Fruit fly (Drosophila melanogaster) whole organism, embryonic: ENCODE measurements around the gene fne.
A peak's percentile ranks its signal among the peaks of the same experiment; 100 is the strongest.

Experiments
- Antp ChIP-seq: fragments of 200-800 bp; sonication (Bioruptor generic); optimal IDR thresholded peaks from 3 replicates; lab custom pipeline; 2016; ENCODE audit warnings: missing biosample characterization, missing genetic modification characterization
- CG1024 ChIP-seq: fragments of 200-800 bp; sonication (Bioruptor generic); IDR thresholded peaks from 2 replicates; pipeline ENCODE4 v1.3.6; 2022; ENCODE audit warnings: missing biosample characterization, missing genetic modification characterization
- CG11247 ChIP-seq: fragments of 200-800 bp; sonication (Bioruptor generic); IDR thresholded peaks from 2 replicates; pipeline ENCODE4 v1.3.6; 2022; ENCODE audit warnings: missing biosample characterization, missing genetic modification characterization
- CG11456 ChIP-seq: fragments of 200-800 bp; sonication (Bioruptor generic); IDR thresholded peaks from 3 replicates; pipeline ENCODE4 v1.3.6; 2022; ENCODE audit warnings: missing biosample characterization, missing genetic modification characterization
- CG16863 ChIP-seq: fragments of 200-800 bp; sonication (Bioruptor generic); optimal IDR thresholded peaks from 3 replicates; lab custom pipeline; 2016; ENCODE audit warnings: missing biosample characterization, missing genetic modification characterization
- CG17802 ChIP-seq: fragments of 200-800 bp; sonication (Bioruptor generic); optimal IDR thresholded peaks from 2 replicates; lab custom pipeline; 2018; ENCODE audit warnings: missing biosample characterization, mild to moderate bottlenecking, missing genetic modification characterization, moderate library complexity
- CG18764 ChIP-seq: fragments of 200-800 bp; sonication (Bioruptor generic); optimal IDR thresholded peaks from 3 replicates; lab custom pipeline; 2016; ENCODE audit warnings: missing biosample characterization, missing genetic modification characterization
- CG31365 ChIP-seq: fragments of 200-800 bp; sonication (Bioruptor generic); optimal IDR thresholded peaks from 2 replicates; lab custom pipeline; 2018; ENCODE audit warnings: missing biosample characterization, mild to moderate bottlenecking, missing genetic modification characterization
- CG42726 ChIP-seq: fragments of 200-800 bp; sonication (Bioruptor generic); IDR thresholded peaks from 2 replicates; pipeline ENCODE4 v1.3.6; 2022; ENCODE audit warnings: missing biosample characterization, missing genetic modification characterization; ENCODE audit not compliant: partially characterized antibody
- CG6765 ChIP-seq: fragments of 200-800 bp; sonication (Bioruptor generic); optimal IDR thresholded peaks from 3 replicates; lab custom pipeline; 2017; ENCODE audit warnings: missing biosample characterization, mild to moderate bottlenecking, missing genetic modification characterization
- CG6791 ChIP-seq: fragments of 200-800 bp; sonication (Bioruptor generic); IDR thresholded peaks from 3 replicates; pipeline ENCODE4 v1.3.6; 2022; ENCODE audit warnings: missing biosample characterization, missing genetic modification characterization; ENCODE audit not compliant: partially characterized antibody
- CG7271 ChIP-seq: fragments of 200-800 bp; sonication (Bioruptor generic); optimal IDR thresholded peaks from 2 replicates; lab custom pipeline; 2018; ENCODE audit warnings: missing biosample characterization, mild to moderate bottlenecking, missing genetic modification characterization, moderate library complexity
- CG8089 ChIP-seq: fragments of 200-800 bp; sonication (Bioruptor generic); optimal IDR thresholded peaks from 3 replicates; lab custom pipeline; 2016; ENCODE audit warnings: missing biosample characterization, missing genetic modification characterization
- CG8290 ChIP-seq, 3 experiments: fragments of 200-800 bp; sonication (Bioruptor generic); optimal IDR thresholded peaks; 2 replicates each; lab custom pipeline; 2016 to 2019; ENCODE audit warnings: missing biosample characterization in 3 of 3, missing genetic modification characterization in 3 of 3, mild to moderate bottlenecking in 2 of 3, moderate library complexity in 1 of 3
- CG8478 ChIP-seq: fragments of >200 bp; optimal IDR thresholded peaks from 2 replicates; lab custom pipeline; 2018
- CG9727 ChIP-seq: fragments of 200-800 bp; sonication (Bioruptor generic); optimal IDR thresholded peaks from 3 replicates; lab custom pipeline; 2017; ENCODE audit warnings: missing biosample characterization, mild to moderate bottlenecking, missing genetic modification characterization
- CTCF ChIP-seq: fragments of 200-800 bp; sonication (Bioruptor generic); optimal IDR thresholded peaks from 2 replicates; lab custom pipeline; 2017; ENCODE audit warnings: missing biosample characterization, mild to moderate bottlenecking, missing genetic modification characterization, moderate library complexity
- D ChIP-seq, 2 experiments: fragments of 200-800 bp in 1 of 2; fragments of >200 bp in 1 of 2; sonication (Bioruptor generic) in 1 of 2; optimal IDR thresholded peaks; 2 replicates in 1 of 2; 3 replicates in 1 of 2; lab custom pipeline; 2017; ENCODE audit warnings: mild to moderate bottlenecking in 1 of 2, missing biosample characterization in 1 of 2, missing genetic modification characterization in 1 of 2, missing genetic modification reagents in 1 of 2
- Dp ChIP-seq: fragments of 200-800 bp; sonication (Bioruptor generic); optimal IDR thresholded peaks from 2 replicates; lab custom pipeline; 2018; ENCODE audit warnings: missing biosample characterization, mild to moderate bottlenecking, missing genetic modification characterization, moderate library complexity
- Ets65A ChIP-seq: fragments of 200-800 bp; sonication (Bioruptor generic); peaks from one replicate; lab custom pipeline; 2016; ENCODE audit warnings: missing biosample characterization, missing genetic modification characterization
- Gug ChIP-seq: fragments of 200-800 bp; sonication (Bioruptor generic); IDR thresholded peaks from 4 replicates; pipeline ENCODE4 v1.3.6; 2022; ENCODE audit warnings: missing biosample characterization, missing genetic modification characterization
- HHEX ChIP-seq: fragments of 200-800 bp; sonication (Bioruptor generic); optimal IDR thresholded peaks from 3 replicates; lab custom pipeline; 2017; ENCODE audit warnings: missing biosample characterization, mild to moderate bottlenecking, missing genetic modification characterization, missing genetic modification reagents
- HLH54F ChIP-seq: fragments of 200-800 bp; sonication (Bioruptor generic); optimal IDR thresholded peaks from 3 replicates; lab custom pipeline; 2016; ENCODE audit warnings: missing biosample characterization, missing genetic modification characterization
- Hr51 ChIP-seq, 2 experiments: fragments of 200-800 bp; sonication (Bioruptor generic); optimal IDR thresholded peaks; 2 replicates in 1 of 2; 3 replicates in 1 of 2; lab custom pipeline; 2016 to 2018; ENCODE audit warnings: missing biosample characterization in 2 of 2, missing genetic modification characterization in 2 of 2, mild to moderate bottlenecking in 1 of 2, moderate library complexity in 1 of 2
- Myb ChIP-seq: fragments of 200-800 bp; sonication (Bioruptor generic); optimal IDR thresholded peaks from 2 replicates; lab custom pipeline; 2016; ENCODE audit warnings: missing biosample characterization, missing genetic modification characterization
- Ptx1 ChIP-seq: fragments of 200-800 bp; sonication (Bioruptor generic); IDR thresholded peaks from 2 replicates; pipeline ENCODE4 v1.3.6; 2022; ENCODE audit warnings: missing biosample characterization, missing genetic modification characterization
- Sox102F ChIP-seq: fragments of 200-800 bp; sonication (Bioruptor generic); optimal IDR thresholded peaks from 2 replicates; lab custom pipeline; 2018; ENCODE audit warnings: missing biosample characterization, mild to moderate bottlenecking, missing genetic modification characterization, moderate library complexity
- croc ChIP-seq: fragments of 200-800 bp; sonication (Bioruptor generic); conservative IDR thresholded peaks from 3 replicates; pipeline ENCODE4 v1.3.6; 2022; ENCODE audit warnings: missing biosample characterization, missing genetic modification characterization
- fd102C ChIP-seq: fragments of 200-800 bp; sonication (Bioruptor generic); optimal IDR thresholded peaks from 2 replicates; lab custom pipeline; 2018; ENCODE audit warnings: missing biosample characterization, mild to moderate bottlenecking, missing genetic modification characterization, moderate library complexity
- gem ChIP-seq: fragments of 200-800 bp; sonication (Bioruptor generic); optimal IDR thresholded peaks from 2 replicates; lab custom pipeline; 2019; ENCODE audit warnings: missing biosample characterization, mild to moderate bottlenecking, missing genetic modification characterization, moderate library complexity
- klu ChIP-seq: fragments of 200-800 bp; sonication (Bioruptor generic); IDR thresholded peaks from 2 replicates; pipeline ENCODE4 v1.3.6; 2022; ENCODE audit warnings: missing biosample characterization, missing genetic modification characterization
- pnt ChIP-seq: fragments of 200-800 bp; sonication (Bioruptor generic); optimal IDR thresholded peaks from 3 replicates; lab custom pipeline; 2016; ENCODE audit warnings: missing biosample characterization, missing genetic modification characterization
- prd ChIP-seq, 3 experiments: fragments of >200 bp in 2 of 3; fragments of 200-800 bp in 1 of 3; sonication (Bioruptor generic) in 1 of 3; optimal IDR thresholded peaks in 2 of 3; IDR thresholded peaks in 1 of 3; 2 replicates in 2 of 3; 3 replicates in 1 of 3; pipeline versions ENCODE4 v1.3.6 to Lab custom; 2017 to 2022; ENCODE audit warnings: missing biosample characterization in 1 of 3, missing genetic modification characterization in 1 of 3
- scrt ChIP-seq: fragments of 200-800 bp; sonication (Bioruptor generic); optimal IDR thresholded peaks from 2 replicates; lab custom pipeline; 2018; ENCODE audit warnings: missing biosample characterization, mild to moderate bottlenecking, missing genetic modification characterization, moderate library complexity
- sens ChIP-seq: fragments of 200-800 bp; sonication (Bioruptor generic); peaks from one replicate; lab custom pipeline; 2016; ENCODE audit warnings: missing biosample characterization, missing genetic modification characterization
- slp2 ChIP-seq: fragments of 200-800 bp; sonication (Bioruptor generic); optimal IDR thresholded peaks from 2 replicates; lab custom pipeline; 2016; ENCODE audit warnings: missing biosample characterization, missing genetic modification characterization
- sob ChIP-seq: fragments of 200-800 bp; sonication (Bioruptor generic); IDR thresholded peaks from 2 replicates; pipeline ENCODE4 v1.3.6; 2022; ENCODE audit warnings: missing biosample characterization, missing genetic modification characterization
- sr ChIP-seq: fragments of 200-800 bp; sonication (Bioruptor generic); IDR thresholded peaks from 3 replicates; pipeline ENCODE4 v1.3.6; 2022; ENCODE audit warnings: missing biosample characterization, missing genetic modification characterization
- tio ChIP-seq: fragments of 200-800 bp; sonication (Bioruptor generic); optimal IDR thresholded peaks from 2 replicates; lab custom pipeline; 2017; ENCODE audit warnings: missing biosample characterization, missing genetic modification characterization, inconsistent platforms
- usp ChIP-seq: fragments of >200 bp; optimal IDR thresholded peaks from 2 replicates; lab custom pipeline; 2017; ENCODE audit warnings: missing biosample characterization, missing genetic modification characterization

Gene fne

dm6 chrX:12967296-12967938 lies 50.1 kb downstream of the fne start, which contains the start of gene Mur11Da:
Gene Mur11Da (plus strand): TSS chrX:12967888.
- 0 out of 2 replicates have a peak, but pooled peaks have one; percentile 9 for TF ChIP-seq CG42726 (GFP tag; lab: Robert Waterston, UW)
- TF ChIP-seq scrt (GFP tag; lab: Kevin White, UChicago): peak; percentile 59
- TF ChIP-seq CTCF (GFP tag; lab: Kevin White, UChicago): peak; percentile 34
- peak; percentile 61 for TF ChIP-seq Myb (GFP tag; lab: Kevin White, UChicago)
- TF ChIP-seq sens: no peak
- TF ChIP-seq sob: no peak
- peak; percentile 17 for TF ChIP-seq CG8290 (GFP tag; optimal IDR thresholded peaks at IDR 0.05; lab: Kevin White, UChicago)
- TF ChIP-seq CG8290 (tag; optimal IDR thresholded peaks at IDR 0.05; lab: Kevin White, UChicago): no peak
- peak; percentile 30 for TF ChIP-seq Ets65A (GFP tag; lab: Kevin White, UChicago)
- TF ChIP-seq klu (GFP tag; lab: Robert Waterston, UW): no peak
- no peak for TF ChIP-seq pnt (GFP tag; lab: Kevin White, UChicago)
- TF ChIP-seq Dp (GFP tag; lab: Kevin White, UChicago): peak; percentile 11
- peak; percentile 92 for TF ChIP-seq CG31365 (tag; lab: Kevin White, UChicago)
- TF ChIP-seq tio (GFP tag; lab: Kevin White, UChicago): no peak

dm6 chrX:12970411-12970810 lies 53.1 kb downstream of the fne start, which contains the start of gene CG15721:
Gene CG15721 (plus strand): TSS chrX:12970711.
- TF ChIP-seq Hr51 (GFP tag; optimal IDR thresholded peaks at IDR 0.05; lab: Kevin White, UChicago): no peak
- no peak for TF ChIP-seq prd (optimal IDR thresholded peaks at IDR 0.05; lab: Kevin White, UChicago)
- no peak for TF ChIP-seq prd (GFP tag; IDR thresholded peaks at IDR 0.05; lab: Robert Waterston, UW)
- no peak for TF ChIP-seq CG6791 (GFP tag; lab: Robert Waterston, UW)
- TF ChIP-seq CG7271: no peak
- TF ChIP-seq CG11456 (GFP tag; lab: Robert Waterston, UW): no peak
- TF ChIP-seq HHEX: no peak
- TF ChIP-seq HLH54F (GFP tag; lab: Kevin White, UChicago): no peak
- no peak for TF ChIP-seq CG17802 (tag; lab: Kevin White, UChicago)
- no peak for TF ChIP-seq CG8089 (GFP tag; lab: Kevin White, UChicago)
- no peak for TF ChIP-seq slp2 (GFP tag; lab: Kevin White, UChicago)
- no peak for TF ChIP-seq CG11247 (GFP tag; lab: Robert Waterston, UW)
- TF ChIP-seq CG18764 (GFP tag; lab: Kevin White, UChicago): no peak
- no peak for TF ChIP-seq Sox102F (GFP tag; lab: Kevin White, UChicago)
- no peak for TF ChIP-seq CG1024
- TF ChIP-seq D (optimal IDR thresholded peaks at IDR 0.05; lab: Kevin White, UChicago): no peak
- TF ChIP-seq D (GFP tag; optimal IDR thresholded peaks at IDR 0.05; lab: Kevin White, UChicago): no peak
- TF ChIP-seq CG8478 (lab: Kevin White, UChicago): no peak
- TF ChIP-seq Gug: no peak
- TF ChIP-seq usp (GFP tag; lab: Kevin White, UChicago): no peak
- TF ChIP-seq Antp (GFP tag; lab: Kevin White, UChicago): no peak
- no peak for TF ChIP-seq Ptx1 (GFP tag; lab: Robert Waterston, UW)
- TF ChIP-seq, all 482 proteins: peak for 0

- TF ChIP-seq CG6765 (GFP tag; lab: Kevin White, UChicago) (no peak), CG16863 (GFP tag; lab: Kevin White, UChicago) (no peak), sr (no peak), croc (GFP tag; lab: Robert Waterston, UW) (no peak), gem (tag; lab: Kevin White, UChicago) (no peak), CG9727 (no peak), fd102C (no peak)
These were observed 58.9 kb downstream of the fne start, which contains the start of gene CG12716 for dm6 chrX:12976131-12976530. Gene CG12716 (minus strand): TSS chrX:12976231.
